Worm (Caenorhabditis elegans) whole organism, young adult: Measurements from ENCODE around the gene rde-12.

ENCODE experiments used
- B0019.2 ChIP-seq: fragments of 200-800 bp; sonication (Bioruptor generic); conservative IDR thresholded peaks from 2 replicates; pipeline ENCODE4 v1.3.6; 2022; ENCODE audit warnings: missing genetic modification reagents, missing genetic modification characterization, missing compliant biosample characterization
- F23B12.7 ChIP-seq: sonication (generic microtip); optimal IDR thresholded peaks from 2 replicates; lab custom pipeline; 2017; ENCODE audit warnings: missing genetic modification characterization, mild to moderate bottlenecking, missing compliant biosample characterization, antibody characterized with exemption, moderate library complexity; ENCODE audit not compliant: insufficient read depth
- F57C9.4 ChIP-seq: sonication (generic microtip); optimal IDR thresholded peaks from 2 replicates; lab custom pipeline; 2017; ENCODE audit warnings: mild to moderate bottlenecking, missing genetic modification characterization, missing compliant biosample characterization
- T07F8.4 ChIP-seq: sonication (generic microtip); optimal IDR thresholded peaks from 2 replicates; lab custom pipeline; 2016; ENCODE audit warnings: mild to moderate bottlenecking, missing genetic modification characterization, moderate library complexity, missing compliant biosample characterization
- T26A5.8 ChIP-seq: sonication (generic microtip); optimal IDR thresholded peaks from 2 replicates; lab custom pipeline; 2016; ENCODE audit warnings: missing genetic modification characterization, missing compliant biosample characterization
- Y56A3A.18 ChIP-seq: fragments of 200-800 bp; sonication (Bioruptor generic); IDR thresholded peaks from 2 replicates; pipeline ENCODE4 v1.3.6; 2022; ENCODE audit warnings: missing genetic modification reagents, missing genetic modification characterization, missing compliant biosample characterization
- Y79H2A.3 ChIP-seq: fragments of 200-800 bp; sonication (Bioruptor generic); conservative IDR thresholded peaks from 2 replicates; pipeline ENCODE4 v1.3.6; 2022; ENCODE audit warnings: missing genetic modification reagents, missing genetic modification characterization, missing compliant biosample characterization
- ZK185.1 ChIP-seq: sonication (generic microtip); optimal IDR thresholded peaks from 2 replicates; lab custom pipeline; 2016; ENCODE audit warnings: mild to moderate bottlenecking, missing genetic modification characterization, missing compliant biosample characterization; ENCODE audit not compliant: poor library complexity, severe bottlenecking
- aptf-2 ChIP-seq: fragments of 200-800 bp; sonication (Bioruptor generic); conservative IDR thresholded peaks from 2 replicates; pipeline ENCODE4 v1.3.6; 2022; ENCODE audit warnings: missing genetic modification reagents, missing genetic modification characterization, missing compliant biosample characterization
- aptf-3 ChIP-seq: fragments of 200-800 bp; sonication (Bioruptor generic); IDR thresholded peaks from 2 replicates; pipeline ENCODE4 v1.3.6; 2022; ENCODE audit warnings: missing genetic modification characterization, missing compliant biosample characterization
- atf-7 ChIP-seq: sonication (generic microtip); optimal IDR thresholded peaks from 2 replicates; lab custom pipeline; 2017; ENCODE audit warnings: mild to moderate bottlenecking, missing genetic modification characterization, missing compliant biosample characterization
- bed-2 ChIP-seq: fragments of 200-800 bp; sonication (Bioruptor generic); IDR thresholded peaks from 2 replicates; pipeline ENCODE4 v1.3.6; 2022; ENCODE audit warnings: missing genetic modification reagents, missing genetic modification characterization, missing compliant biosample characterization
- cebp-2 ChIP-seq: fragments of 200-800 bp; sonication (Bioruptor generic); IDR thresholded peaks from 2 replicates; pipeline ENCODE4 v1.3.6; 2022; ENCODE audit warnings: missing genetic modification characterization, missing compliant biosample characterization
- ceh-27 ChIP-seq: fragments of 200-800 bp; sonication (Bioruptor generic); optimal IDR thresholded peaks from 2 replicates; lab custom pipeline; 2018; ENCODE audit warnings: mild to moderate bottlenecking, missing genetic modification characterization, moderate library complexity, missing compliant biosample characterization
- chd-7 ChIP-seq: sonication (generic microtip); optimal IDR thresholded peaks from 2 replicates; lab custom pipeline; 2016; ENCODE audit warnings: mild to moderate bottlenecking, missing genetic modification characterization, moderate library complexity, missing compliant biosample characterization
- die-1 ChIP-seq: sonication (generic microtip); optimal IDR thresholded peaks from 2 replicates; lab custom pipeline; 2016; ENCODE audit warnings: missing genotype, mild to moderate bottlenecking, missing genetic modification characterization, missing compliant biosample characterization
- egl-44 ChIP-seq: fragments of 200-800 bp; sonication (Bioruptor generic); IDR thresholded peaks from 2 replicates; pipeline ENCODE4 v1.3.6; 2022; ENCODE audit warnings: missing genetic modification reagents, missing genetic modification characterization, missing compliant biosample characterization
- egrh-3 ChIP-seq: fragments of 200-800 bp; sonication (Bioruptor generic); IDR thresholded peaks from 2 replicates; pipeline ENCODE4 v1.3.6; 2022; ENCODE audit warnings: missing genetic modification reagents, missing genetic modification characterization, missing compliant biosample characterization
- gei-17 ChIP-seq: fragments of 200-800 bp; sonication (Bioruptor generic); optimal IDR thresholded peaks from 2 replicates; lab custom pipeline; 2018; ENCODE audit warnings: mild to moderate bottlenecking, missing genetic modification characterization, missing compliant biosample characterization
- hmg-1.2 ChIP-seq: fragments of 200-800 bp; sonication (Bioruptor generic); IDR thresholded peaks from 2 replicates; pipeline ENCODE4 v1.3.6; 2022; ENCODE audit warnings: missing genetic modification reagents, missing genetic modification characterization, missing compliant biosample characterization
- lag-1 ChIP-seq: fragments of 200-800 bp; sonication (Bioruptor generic); IDR thresholded peaks from 2 replicates; pipeline ENCODE4 v1.3.6; 2022; ENCODE audit warnings: missing genetic modification reagents, missing genetic modification characterization, missing compliant biosample characterization
- mes-4 ChIP-seq: sonication (generic microtip); optimal IDR thresholded peaks from 2 replicates; lab custom pipeline; 2016; ENCODE audit warnings: missing genotype, missing genetic modification characterization, missing compliant biosample characterization
- mxl-1 ChIP-seq: sonication (generic microtip); optimal IDR thresholded peaks from 2 replicates; lab custom pipeline; 2016; ENCODE audit warnings: missing genetic modification characterization, missing compliant biosample characterization
- nfya-1 ChIP-seq: sonication (generic microtip); optimal IDR thresholded peaks from 2 replicates; lab custom pipeline; 2017; ENCODE audit warnings: antibody characterized with exemption, missing compliant biosample characterization, missing genetic modification characterization, borderline replicate concordance; ENCODE audit not compliant: insufficient read depth
- nhr-179 ChIP-seq: sonication (generic microtip); optimal IDR thresholded peaks from 2 replicates; lab custom pipeline; 2016; ENCODE audit warnings: mild to moderate bottlenecking, missing genetic modification characterization, missing compliant biosample characterization
- nhr-27 ChIP-seq: fragments of 200-800 bp; sonication (Bioruptor generic); optimal IDR thresholded peaks from 2 replicates; lab custom pipeline; 2018; ENCODE audit warnings: mild to moderate bottlenecking, missing genetic modification characterization, moderate library complexity, missing compliant biosample characterization
- pbrm-1 ChIP-seq: fragments of 200-800 bp; sonication (Bioruptor generic); IDR thresholded peaks from 2 replicates; pipeline ENCODE4 v1.3.6; 2022; ENCODE audit warnings: missing genetic modification reagents, missing genetic modification characterization, missing compliant biosample characterization
- pha-4 ChIP-seq: fragments of 150-350 bp; sonication (generic microtip); optimal IDR thresholded peaks from 2 replicates; lab custom pipeline; 2014; ENCODE audit warnings: missing biosample characterization, missing genetic modification reagents, missing genetic modification characterization
- snpc-1.3 ChIP-seq: sonication (generic microtip); optimal IDR thresholded peaks from 2 replicates; lab custom pipeline; 2017; ENCODE audit warnings: missing genetic modification characterization, mild to moderate bottlenecking, missing compliant biosample characterization, antibody characterized with exemption, moderate library complexity, missing genotype, missing genetic modification reagents; ENCODE audit not compliant: insufficient read depth
- snpc-3.4 ChIP-seq: sonication (generic microtip); optimal IDR thresholded peaks from 2 replicates; lab custom pipeline; 2017; ENCODE audit warnings: missing genetic modification characterization, mild to moderate bottlenecking, missing compliant biosample characterization, antibody characterized with exemption, moderate library complexity, missing genotype, missing genetic modification reagents
- sptf-2 ChIP-seq: fragments of 200-800 bp; sonication (Bioruptor generic); optimal IDR thresholded peaks from 2 replicates; lab custom pipeline; 2018; ENCODE audit warnings: mild to moderate bottlenecking, missing genetic modification characterization, missing compliant biosample characterization
- zfh-2 ChIP-seq: fragments of 200-800 bp; sonication (Bioruptor generic); conservative IDR thresholded peaks from 2 replicates; pipeline ENCODE4 v1.3.6; 2022; ENCODE audit warnings: missing genetic modification reagents, missing genetic modification characterization, missing compliant biosample characterization
- ztf-22 ChIP-seq: fragments of 200-800 bp; sonication (Bioruptor generic); optimal IDR thresholded peaks from 2 replicates; lab custom pipeline; 2018; ENCODE audit warnings: mild to moderate bottlenecking, missing genetic modification characterization, moderate library complexity, missing compliant biosample characterization
- ztf-28 ChIP-seq: fragments of 200-800 bp; sonication (Bioruptor generic); IDR thresholded peaks from 2 replicates; pipeline ENCODE4 v1.3.6; 2022; ENCODE audit warnings: missing genetic modification reagents, missing genetic modification characterization, missing compliant biosample characterization
- ztf-3 ChIP-seq: fragments of 200-800 bp; sonication (Bioruptor generic); optimal IDR thresholded peaks from 2 replicates; lab custom pipeline; 2018; ENCODE audit warnings: mild to moderate bottlenecking, missing genetic modification characterization, missing compliant biosample characterization
- ztf-6 ChIP-seq: fragments of 200-800 bp; sonication (Bioruptor generic); IDR thresholded peaks from 2 replicates; pipeline ENCODE4 v1.3.6; 2022; ENCODE audit warnings: missing genetic modification reagents, missing genetic modification characterization, missing compliant biosample characterization

The rde-12 gene

DNA sequence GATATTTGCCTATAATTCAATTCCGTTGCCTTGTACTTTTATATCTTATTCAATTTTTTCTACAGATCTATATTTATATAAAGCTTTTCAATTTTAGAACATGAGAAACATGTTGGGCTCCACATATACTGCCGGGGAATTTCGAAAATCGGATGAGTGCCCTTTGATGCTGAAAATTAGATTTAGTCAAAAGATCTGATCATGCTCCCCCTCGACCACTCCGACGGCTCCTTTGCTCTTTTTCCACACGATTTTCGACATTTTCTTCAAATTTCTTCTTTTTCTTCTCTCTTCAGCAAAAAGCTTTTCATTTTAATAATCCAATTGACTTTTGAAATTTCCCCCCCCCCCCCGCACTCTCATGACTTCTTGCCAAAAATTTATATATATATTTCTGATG, 16.3 kb downstream of the rde-12 start:
- TF ChIP-seq Y56A3A.18 (GFP tag; lab: Robert Waterston, UW): no peak
- TF ChIP-seq F57C9.4 (tag; lab: Kevin White, UChicago): no peak
- no peak for TF ChIP-seq egrh-3 (GFP tag; lab: Robert Waterston, UW)
- TF ChIP-seq ztf-28 (GFP tag; lab: Robert Waterston, UW): no peak
- TF ChIP-seq bed-2 (GFP tag; lab: Robert Waterston, UW): no peak
- no peak for TF ChIP-seq lag-1 (GFP tag; lab: Robert Waterston, UW)
- TF ChIP-seq T26A5.8 (tag; lab: Kevin White, UChicago): no peak
- TF ChIP-seq snpc-1.3 (tag; lab: Kevin White, UChicago): no peak
- no peak for TF ChIP-seq nhr-179 (tag; lab: Kevin White, UChicago)
- TF ChIP-seq T07F8.4 (tag; lab: Kevin White, UChicago): no peak
- TF ChIP-seq cebp-2 (GFP tag; lab: Robert Waterston, UW): no peak
- no peak for TF ChIP-seq atf-7 (tag; lab: Kevin White, UChicago)
- TF ChIP-seq aptf-2 (GFP tag; lab: Robert Waterston, UW): no peak
- no peak for TF ChIP-seq nfya-1
- TF ChIP-seq ztf-6 (GFP tag; lab: Robert Waterston, UW): no peak
- no peak for TF ChIP-seq pbrm-1

DNA sequence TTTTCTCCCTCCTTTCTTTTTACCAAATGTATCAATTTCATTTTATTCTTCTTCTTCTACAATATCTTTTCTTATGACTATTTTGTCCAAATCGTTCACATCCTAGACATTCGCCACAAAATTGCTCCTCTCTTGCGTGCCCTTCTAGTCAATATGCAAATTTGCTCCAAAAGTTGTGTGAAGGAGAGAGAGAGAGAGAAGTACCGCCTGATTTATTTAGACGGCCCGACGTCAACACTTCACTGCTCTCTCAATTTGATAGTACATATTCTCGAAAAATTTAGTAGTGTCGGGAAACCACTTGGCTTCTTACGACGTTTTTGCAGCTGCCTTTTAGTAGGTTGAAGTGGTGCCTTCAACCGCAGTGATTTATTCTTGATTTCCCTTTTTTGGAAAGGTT, 21.3 kb downstream of the rde-12 start:
- TF ChIP-seq ceh-27 (peak; percentile 32), pha-4 (tag; lab: Kevin White, UChicago) (no peak), F23B12.7 (tag; lab: Kevin White, UChicago) (no peak), ztf-28 (GFP tag; lab: Robert Waterston, UW) (no peak)

ce11 chrV:13687504-13687903, 22.3 kb downstream of the rde-12 start:
- TF ChIP-seq chd-7 (tag; lab: Kevin White, UChicago) (no peak), mes-4 (tag; lab: Kevin White, UChicago) (no peak), egl-44 (GFP tag; lab: Robert Waterston, UW) (no peak), hmg-1.2 (GFP tag; lab: Robert Waterston, UW) (no peak), ztf-22 (GFP tag; lab: Kevin White, UChicago) (no peak), atf-7 (tag; lab: Kevin White, UChicago) (no peak)

- no peak for TF ChIP-seq ztf-6 (GFP tag; lab: Robert Waterston, UW)
- no peak for TF ChIP-seq pha-4 (tag; lab: Kevin White, UChicago)
- no peak for TF ChIP-seq ceh-27
- TF ChIP-seq lag-1 (GFP tag; lab: Robert Waterston, UW): no peak
- TF ChIP-seq sptf-2 (GFP tag; lab: Kevin White, UChicago): no peak
- TF ChIP-seq ZK185.1 (tag; lab: Kevin White, UChicago): no peak
- TF ChIP-seq zfh-2 (GFP tag; lab: Robert Waterston, UW): no peak
- TF ChIP-seq gei-17 (GFP tag; lab: Kevin White, UChicago): no peak
- TF ChIP-seq nhr-27 (tag; lab: Kevin White, UChicago): no peak
- TF ChIP-seq ztf-3 (GFP tag; lab: Kevin White, UChicago): no peak
- TF ChIP-seq aptf-3: no peak
- TF ChIP-seq snpc-3.4: no peak
- no peak for TF ChIP-seq T07F8.4 (tag; lab: Kevin White, UChicago)
- TF ChIP-seq mxl-1 (tag; lab: Kevin White, UChicago): no peak
- no peak for TF ChIP-seq B0019.2
- TF ChIP-seq nfya-1: no peak
- no peak for TF ChIP-seq Y79H2A.3 (GFP tag; lab: Robert Waterston, UW)
- no peak for TF ChIP-seq die-1 (tag; lab: Kevin White, UChicago)
- TF ChIP-seq, all 124 proteins: peak for 0
Observed at ce11 chrV:13689592-13689991, 24.4 kb downstream of the rde-12 start, which contains the start of gene T01D3.1. Gene T01D3.1, plus strand, starts transcription at chrV:13689892.
